Fruit fly (Drosophila melanogaster) whole organism, pupa: ENCODE results near the gene CG2816.

Experiments used
- CG15710 ChIP-seq: fragments of 200-800 bp; sonication (Bioruptor generic); optimal IDR thresholded peaks from 2 replicates; lab custom pipeline; 2018; ENCODE audit warnings: missing biosample characterization, mild to moderate bottlenecking, missing genetic modification characterization, moderate library complexity
- CG4496 ChIP-seq: fragments of 200-800 bp; sonication (Bioruptor generic); IDR thresholded peaks from 3 replicates; pipeline ENCODE4 v1.3.6; 2022; ENCODE audit warnings: missing biosample characterization, missing genetic modification characterization
- D1 ChIP-seq: fragments of 200-800 bp; sonication (Bioruptor generic); optimal IDR thresholded peaks from 2 replicates; lab custom pipeline; 2018; ENCODE audit warnings: missing biosample characterization, mild to moderate bottlenecking, missing genetic modification characterization, moderate library complexity
- Ets98B ChIP-seq: fragments of 200-800 bp; sonication (Bioruptor generic); IDR thresholded peaks from 2 replicates; pipeline ENCODE4 v1.3.6; 2022; ENCODE audit warnings: missing biosample characterization, missing genetic modification characterization
- Pif1B ChIP-seq: fragments of 200-800 bp; sonication (Bioruptor generic); optimal IDR thresholded peaks from 3 replicates; lab custom pipeline; 2016; ENCODE audit warnings: missing biosample characterization, missing genetic modification characterization
- Snoo ChIP-seq: fragments of 200-800 bp; sonication (Bioruptor generic); optimal IDR thresholded peaks from 3 replicates; lab custom pipeline; 2017; ENCODE audit warnings: missing biosample characterization, mild to moderate bottlenecking, missing genetic modification characterization, inconsistent platforms
- fd96Ca ChIP-seq: fragments of 200-800 bp; sonication (Bioruptor generic); IDR thresholded peaks from 3 replicates; pipeline ENCODE4 v1.3.6; 2022; ENCODE audit warnings: missing biosample characterization, missing genetic modification characterization

dm6 chr2L:3669675-3670074, 33.8 kb upstream of the CG2816 start, which contains the start of gene Sfp24Bb:
- TF ChIP-seq D1 (tag; lab: Kevin White, UChicago), result no peak
- TF ChIP-seq Snoo, result no peak
- no peak for TF ChIP-seq CG15710 (tag; lab: Kevin White, UChicago)
- no peak for TF ChIP-seq Ets98B (GFP tag; lab: Robert Waterston, UW)
- TF ChIP-seq fd96Ca (GFP tag; lab: Robert Waterston, UW), result no peak
- no peak for TF ChIP-seq Pif1B
- TF ChIP-seq CG4496, result no peak
